Worm (Caenorhabditis elegans): ENCODE data around the gene Y54G2A.13.

Y54G2A.13 gene

ce11 chrIV:2843882-2844281 is 24.3 kb upstream of the Y54G2A.13 start, which contains the start of gene Y54G2A.15:
TSS of gene Y54G2A.15 (minus strand) at chrIV:2843982.
- TF ChIP-seq nhr-10 (tag; optimal IDR thresholded peaks at IDR 0.05) (no peak), nhr-77 (tag; optimal IDR thresholded peaks at IDR 0.05) (no peak), ZK546.5 (tag; optimal IDR thresholded peaks at IDR 0.05) (no peak), sem-4 (tag; optimal IDR thresholded peaks at IDR 0.05) (no peak), Y55F3AM.14 (GFP tag; optimal IDR thresholded peaks at IDR 0.05) (no peak), ama-1 (optimal IDR thresholded peaks at IDR 0.05) (no peak), gmeb-1 (tag; optimal IDR thresholded peaks at IDR 0.05) (no peak), blmp-1 (tag; optimal IDR thresholded peaks at IDR 0.05; ENCODE audit: insufficient read depth) (no peak), egl-27 (tag; optimal IDR thresholded peaks at IDR 0.05) (no peak), dmd-4 (tag; optimal IDR thresholded peaks at IDR 0.05) (no peak), nhr-23 (tag; optimal IDR thresholded peaks at IDR 0.05) (no peak), C34F6.9 (tag; optimal IDR thresholded peaks at IDR 0.05) (no peak), R02D3.7 (tag; optimal IDR thresholded peaks at IDR 0.05) (no peak), unc-55 (GFP tag; optimal IDR thresholded peaks at IDR 0.05) (no peak), mab-5 (tag; optimal IDR thresholded peaks at IDR 0.05) (no peak), nhr-11 (tag; optimal IDR thresholded peaks at IDR 0.05) (no peak), ceh-16 (tag; optimal IDR thresholded peaks at IDR 0.05) (no peak), lin-13 (GFP tag; optimal IDR thresholded peaks at IDR 0.05) (no peak), zag-1 (tag; optimal IDR thresholded peaks at IDR 0.05) (no peak), fos-1 (tag; optimal IDR thresholded peaks at IDR 0.05) (no peak)

- TF ChIP-seq zag-1 (tag; optimal IDR thresholded peaks at IDR 0.05) (no peak), peb-1 (tag; optimal IDR thresholded peaks at IDR 0.05) (no peak), F13H6.1 (tag; optimal IDR thresholded peaks at IDR 0.05) (no peak), nhr-6 (tag; optimal IDR thresholded peaks at IDR 0.05) (no peak), dmd-4 (tag; optimal IDR thresholded peaks at IDR 0.05) (no peak), lsy-2 (tag; optimal IDR thresholded peaks at IDR 0.05) (no peak), nhr-25 (tag; optimal IDR thresholded peaks at IDR 0.05) (no peak), nhr-10 (tag; optimal IDR thresholded peaks at IDR 0.05) (no peak), nhr-23 (tag; optimal IDR thresholded peaks at IDR 0.05) (no peak), ama-1 (optimal IDR thresholded peaks at IDR 0.05) (no peak), alr-1 (tag; optimal IDR thresholded peaks at IDR 0.05) (no peak), mbf-1 (tag; optimal IDR thresholded peaks at IDR 0.05) (no peak), unc-55 (GFP tag; optimal IDR thresholded peaks at IDR 0.05) (no peak), ztf-1 (GFP tag; conservative IDR thresholded peaks at IDR 0.05) (no peak), ZK546.5 (tag; optimal IDR thresholded peaks at IDR 0.05) (no peak), sma-3 (GFP tag; optimal IDR thresholded peaks at IDR 0.05) (no peak), egl-27 (tag; optimal IDR thresholded peaks at IDR 0.05) (no peak), sma-9 (GFP tag; optimal IDR thresholded peaks at IDR 0.05) (no peak), sma-9 (tag; optimal IDR thresholded peaks at IDR 0.05) (no peak), unc-39 (tag; optimal IDR thresholded peaks at IDR 0.05) (no peak)
Measured at ce11 chrIV:2842162-2842561, 22.6 kb upstream of the Y54G2A.13 start, which contains the start of gene clec-84. TSS of gene clec-84 (plus strand) at chrIV:2842462.

- peak; percentile 39 for TF ChIP-seq fos-1 (tag; optimal IDR thresholded peaks at IDR 0.05)
- TF ChIP-seq skn-1 (tag; optimal IDR thresholded peaks at IDR 0.05): no peak
- no peak for TF ChIP-seq nhr-23 (tag; optimal IDR thresholded peaks at IDR 0.05)
- no peak for TF ChIP-seq ceh-82 (tag; optimal IDR thresholded peaks at IDR 0.05)
Measured at ce11 chrIV:2841260-2841659, 21.7 kb upstream of the Y54G2A.13 start, which contains the start of gene clec-83. TSS of gene clec-83 (minus strand) at chrIV:2841472.

ce11 chrIV:2838308-2838707 is 18.8 kb upstream of the Y54G2A.13 start, which contains the start of gene Y54G2A.7:
TSS of gene Y54G2A.7 (plus strand) at chrIV:2838608.
- TF ChIP-seq mbf-1 (tag; optimal IDR thresholded peaks at IDR 0.05) (no peak), ceh-16 (tag; optimal IDR thresholded peaks at IDR 0.05) (no peak), sma-9 (GFP tag; optimal IDR thresholded peaks at IDR 0.05) (no peak), sma-9 (tag; optimal IDR thresholded peaks at IDR 0.05) (no peak), aly-2 (tag; optimal IDR thresholded peaks at IDR 0.05) (no peak), alr-1 (tag; optimal IDR thresholded peaks at IDR 0.05) (no peak)

- no peak for TF ChIP-seq ZK546.5 (tag; optimal IDR thresholded peaks at IDR 0.05)
- TF ChIP-seq nhr-25 (tag; optimal IDR thresholded peaks at IDR 0.05): no peak
- no peak for TF ChIP-seq lin-11 (tag; optimal IDR thresholded peaks at IDR 0.05)
- no peak for TF ChIP-seq sem-4 (tag; optimal IDR thresholded peaks at IDR 0.05)
- no peak for TF ChIP-seq nhr-237 (tag; optimal IDR thresholded peaks at IDR 0.05)
- no peak for TF ChIP-seq elt-3 (tag; optimal IDR thresholded peaks at IDR 0.05)
- no peak for TF ChIP-seq egl-27 (tag; optimal IDR thresholded peaks at IDR 0.05)
- TF ChIP-seq nhr-77 (tag; optimal IDR thresholded peaks at IDR 0.05): no peak
- no peak for TF ChIP-seq alr-1 (tag; optimal IDR thresholded peaks at IDR 0.05)
- no peak for TF ChIP-seq Y55F3AM.14 (GFP tag; optimal IDR thresholded peaks at IDR 0.05)
- no peak for TF ChIP-seq nhr-6 (tag; optimal IDR thresholded peaks at IDR 0.05)
- TF ChIP-seq nhr-11 (tag; optimal IDR thresholded peaks at IDR 0.05): no peak
- TF ChIP-seq fos-1 (tag; optimal IDR thresholded peaks at IDR 0.05): no peak
- no peak for TF ChIP-seq ama-1 (optimal IDR thresholded peaks at IDR 0.05)
Measured at ce11 chrIV:2835364-2835763, 15.8 kb upstream of the Y54G2A.13 start, which contains the start of gene clec-82. TSS of gene clec-82 (plus strand) at chrIV:2835664.

All from whole organism, L2 larva.